Worm (Caenorhabditis elegans) whole organism, midembryonic: Measurements from ENCODE around the gene skr-18.

Experiments
- cog-1 ChIP-seq: sonication (generic microtip); optimal IDR thresholded peaks from 2 replicates; lab custom pipeline; 2016; ENCODE audit warnings: missing genetic modification characterization, missing compliant biosample characterization
- flt-1 ChIP-seq: fragments of 200-800 bp; sonication (Bioruptor generic); IDR thresholded peaks from 2 replicates; pipeline ENCODE4 v1.3.6; 2022; ENCODE audit warnings: missing genetic modification characterization, missing compliant biosample characterization
- klf-2 ChIP-seq: fragments of 200-800 bp; sonication (Bioruptor generic); conservative IDR thresholded peaks from 2 replicates; pipeline ENCODE4 v1.3.6; 2022; ENCODE audit warnings: missing genetic modification reagents, missing genetic modification characterization, missing compliant biosample characterization
- med-1 ChIP-seq: sonication (generic microtip); optimal IDR thresholded peaks from 2 replicates; lab custom pipeline; 2017; ENCODE audit warnings: missing genetic modification characterization, mild to moderate bottlenecking, missing compliant biosample characterization, antibody characterized with exemption, missing genetic modification reagents; ENCODE audit not compliant: insufficient read depth
- ztf-23 ChIP-seq: fragments of 200-800 bp; sonication (Bioruptor generic); IDR thresholded peaks from 2 replicates; pipeline ENCODE4 v1.3.6; 2022; ENCODE audit warnings: missing genetic modification reagents, missing genetic modification characterization, missing compliant biosample characterization
- ztf-29 ChIP-seq: fragments of 200-800 bp; sonication (Bioruptor generic); IDR thresholded peaks from 2 replicates; pipeline ENCODE4 v1.3.6; 2022; ENCODE audit warnings: missing genetic modification reagents, missing genetic modification characterization, missing compliant biosample characterization

DNA sequence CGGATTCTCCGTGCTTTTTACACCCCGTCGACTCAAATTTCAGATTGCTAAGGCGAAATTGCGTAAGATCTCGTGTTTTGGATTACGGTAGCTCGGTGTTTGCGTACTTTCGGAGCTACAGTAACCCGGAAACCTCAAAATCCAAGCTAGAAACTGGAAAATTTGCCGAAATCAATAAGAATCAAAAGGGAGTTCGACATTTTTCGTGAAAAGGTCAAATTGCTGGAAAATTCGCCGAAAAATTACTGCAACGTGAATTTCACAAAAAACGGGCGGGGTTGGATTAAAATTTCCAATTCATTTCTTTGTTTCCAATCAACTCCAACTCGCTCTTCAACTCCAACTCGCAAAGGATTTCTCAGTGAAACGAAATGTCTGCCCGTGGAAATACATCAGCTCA, 7.5 kb downstream of the skr-18 start, which contains the start of gene F56B3.6:
- no peak for TF ChIP-seq klf-2 (GFP tag; lab: Robert Waterston, UW)
- TF ChIP-seq ztf-29 (GFP tag; lab: Robert Waterston, UW) = no peak
- TF ChIP-seq flt-1 (GFP tag; lab: Robert Waterston, UW) = no peak
- no peak for TF ChIP-seq ztf-23 (GFP tag; lab: Robert Waterston, UW)
- no peak for TF ChIP-seq cog-1
- TF ChIP-seq med-1 (GFP tag; lab: Kevin White, UChicago) = no peak
